Fruit fly (Drosophila melanogaster) whole organism, larva: ENCODE results near the gene Mst84B.

Source experiments
- noc ChIP-seq: fragments of 200-800 bp; sonication (Bioruptor generic); optimal IDR thresholded peaks from 3 replicates; lab custom pipeline; 2019; ENCODE audit warnings: missing biosample characterization, mild to moderate bottlenecking, missing genetic modification characterization, moderate library complexity

Gene Mst84B

DNA sequence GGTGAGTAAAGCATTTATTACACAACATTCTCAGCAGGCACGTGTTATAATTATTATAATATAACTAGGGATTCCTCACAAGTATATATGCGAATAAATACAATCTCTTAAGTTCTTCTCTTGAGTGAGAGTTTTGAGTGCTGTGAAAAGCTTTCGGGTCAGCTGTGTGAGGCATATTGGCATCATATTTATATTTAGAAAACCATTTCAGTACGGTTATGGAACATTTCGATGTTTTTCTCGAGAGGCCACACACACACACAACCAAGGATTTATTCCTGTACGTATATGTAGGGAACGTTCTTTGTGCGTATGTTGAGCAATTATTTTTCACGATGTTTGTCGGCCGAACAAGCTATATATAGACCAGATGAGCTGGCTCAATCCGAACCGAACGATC lies 51.0 kb downstream of the Mst84B start:
- TF ChIP-seq noc (tag; lab: Kevin White, UChicago) = no peak
